Worm (Caenorhabditis elegans) whole organism, midembryonic: ENCODE data around the gene C34C12.9.

Experiments used
- T22C8.4 ChIP-seq: fragments of 200-800 bp; sonication (Bioruptor generic); IDR thresholded peaks from 2 replicates; pipeline ENCODE4 v1.3.6; 2022; ENCODE audit warnings: missing genetic modification characterization, missing compliant biosample characterization
- cog-1 ChIP-seq: sonication (generic microtip); optimal IDR thresholded peaks from 2 replicates; lab custom pipeline; 2016; ENCODE audit warnings: missing genetic modification characterization, missing compliant biosample characterization
- flt-1 ChIP-seq: fragments of 200-800 bp; sonication (Bioruptor generic); IDR thresholded peaks from 2 replicates; pipeline ENCODE4 v1.3.6; 2022; ENCODE audit warnings: missing genetic modification characterization, missing compliant biosample characterization
- klf-2 ChIP-seq: fragments of 200-800 bp; sonication (Bioruptor generic); conservative IDR thresholded peaks from 2 replicates; pipeline ENCODE4 v1.3.6; 2022; ENCODE audit warnings: missing genetic modification reagents, missing genetic modification characterization, missing compliant biosample characterization
- med-1 ChIP-seq: sonication (generic microtip); optimal IDR thresholded peaks from 2 replicates; lab custom pipeline; 2017; ENCODE audit warnings: missing genetic modification characterization, mild to moderate bottlenecking, missing compliant biosample characterization, antibody characterized with exemption, missing genetic modification reagents; ENCODE audit not compliant: insufficient read depth
- ref-1 ChIP-seq: fragments of 200-800 bp; sonication (Bioruptor generic); conservative IDR thresholded peaks from 2 replicates; pipeline ENCODE4 v1.3.6; 2022; ENCODE audit warnings: missing genetic modification reagents, missing genetic modification characterization, missing compliant biosample characterization
- tab-1 ChIP-seq: fragments of 200-800 bp; sonication (Bioruptor generic); IDR thresholded peaks from 2 replicates; pipeline ENCODE4 v1.3.6; 2022; ENCODE audit warnings: missing genetic modification characterization, missing compliant biosample characterization
- ztf-23 ChIP-seq: fragments of 200-800 bp; sonication (Bioruptor generic); IDR thresholded peaks from 2 replicates; pipeline ENCODE4 v1.3.6; 2022; ENCODE audit warnings: missing genetic modification reagents, missing genetic modification characterization, missing compliant biosample characterization
- ztf-29 ChIP-seq: fragments of 200-800 bp; sonication (Bioruptor generic); IDR thresholded peaks from 2 replicates; pipeline ENCODE4 v1.3.6; 2022; ENCODE audit warnings: missing genetic modification reagents, missing genetic modification characterization, missing compliant biosample characterization

Gene C34C12.9

DNA sequence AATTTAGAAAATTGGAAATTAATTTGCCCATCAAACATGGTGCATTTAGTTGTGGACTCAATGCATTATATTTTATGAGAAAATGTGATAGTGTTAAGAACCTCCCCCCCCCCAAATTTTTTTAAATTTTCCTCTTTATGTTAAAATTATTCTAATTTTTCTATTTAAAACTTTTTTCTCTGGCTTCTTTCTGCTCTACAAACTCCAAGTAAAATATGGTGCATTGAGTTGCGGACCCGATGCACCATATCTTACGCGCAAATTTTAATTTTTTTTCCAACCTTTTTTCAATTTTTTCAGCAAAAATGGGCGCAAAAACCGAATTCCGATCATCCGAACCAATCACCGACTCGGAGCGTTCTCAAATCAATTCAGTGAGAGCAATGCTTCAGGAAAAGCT is 7.0 kb upstream of the C34C12.9 start, which contains the start of gene C34C12.6:
C34C12.6 (plus strand) TSS at position 301 of the 400 bp plus-strand sequence.
- TF ChIP-seq cog-1 (tag; lab: Kevin White, UChicago) (no peak), flt-1 (GFP tag; lab: Robert Waterston, UW) (no peak), ztf-29 (GFP tag; lab: Robert Waterston, UW) (no peak), T22C8.4 (GFP tag; lab: Robert Waterston, UW) (no peak), klf-2 (no peak), ztf-23 (GFP tag; lab: Robert Waterston, UW) (no peak), med-1 (GFP tag; lab: Kevin White, UChicago) (no peak), tab-1 (GFP tag; lab: Robert Waterston, UW) (no peak), ref-1 (no peak)

DNA sequence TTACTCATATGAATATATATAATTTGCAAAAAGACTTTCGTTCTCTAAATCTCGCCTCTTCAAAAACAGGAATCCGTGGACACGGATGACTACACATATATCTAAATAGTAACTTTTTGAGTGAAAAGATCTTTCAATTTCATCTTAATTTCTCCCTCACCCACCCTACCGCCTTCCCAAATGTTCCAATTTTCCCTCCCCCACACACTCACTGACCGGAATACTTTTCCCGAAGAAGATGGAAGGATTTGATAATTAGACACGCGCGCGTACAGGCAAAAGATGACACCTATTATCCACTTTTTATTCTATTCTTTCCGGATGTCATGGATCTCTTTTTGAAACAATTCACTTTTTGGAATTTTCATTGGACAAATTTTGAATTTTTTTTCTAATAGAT is 5.6 kb upstream of the C34C12.9 start:
- TF ChIP-seq cog-1 (tag; lab: Kevin White, UChicago): no peak
- TF ChIP-seq tab-1 (GFP tag; lab: Robert Waterston, UW): no peak
- TF ChIP-seq med-1 (GFP tag; lab: Kevin White, UChicago): no peak
- no peak for TF ChIP-seq ref-1
- TF ChIP-seq ztf-29 (GFP tag; lab: Robert Waterston, UW): no peak
- TF ChIP-seq klf-2: no peak
- no peak for TF ChIP-seq T22C8.4 (GFP tag; lab: Robert Waterston, UW)

DNA sequence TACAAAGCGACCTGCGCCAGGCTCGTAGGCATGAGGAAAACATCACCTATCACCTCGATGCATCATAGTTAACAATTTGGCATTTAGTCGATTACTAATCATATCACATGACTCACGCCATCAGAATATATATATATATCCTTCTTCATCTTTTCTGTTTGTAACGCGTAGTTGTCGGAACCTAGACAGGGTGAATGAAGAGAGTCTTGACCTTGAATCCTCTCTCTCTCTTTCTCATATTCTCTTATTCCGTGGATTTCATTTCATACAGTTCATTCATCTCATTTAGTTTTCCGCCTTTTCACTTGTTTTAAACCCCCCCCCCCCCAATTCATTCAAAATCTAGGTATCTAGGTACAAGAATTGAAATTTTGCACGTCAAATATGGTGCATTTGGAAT is 4.9 kb upstream of the C34C12.9 start:
- no peak for TF ChIP-seq ztf-23 (GFP tag; lab: Robert Waterston, UW)
- no peak for TF ChIP-seq med-1 (GFP tag; lab: Kevin White, UChicago)
- no peak for TF ChIP-seq T22C8.4 (GFP tag; lab: Robert Waterston, UW)
- no peak for TF ChIP-seq flt-1 (GFP tag; lab: Robert Waterston, UW)
- no peak for TF ChIP-seq cog-1 (tag; lab: Kevin White, UChicago)
- TF ChIP-seq klf-2: no peak
- no peak for TF ChIP-seq tab-1 (GFP tag; lab: Robert Waterston, UW)
- TF ChIP-seq ref-1: no peak
- no peak for TF ChIP-seq ztf-29 (GFP tag; lab: Robert Waterston, UW)

DNA sequence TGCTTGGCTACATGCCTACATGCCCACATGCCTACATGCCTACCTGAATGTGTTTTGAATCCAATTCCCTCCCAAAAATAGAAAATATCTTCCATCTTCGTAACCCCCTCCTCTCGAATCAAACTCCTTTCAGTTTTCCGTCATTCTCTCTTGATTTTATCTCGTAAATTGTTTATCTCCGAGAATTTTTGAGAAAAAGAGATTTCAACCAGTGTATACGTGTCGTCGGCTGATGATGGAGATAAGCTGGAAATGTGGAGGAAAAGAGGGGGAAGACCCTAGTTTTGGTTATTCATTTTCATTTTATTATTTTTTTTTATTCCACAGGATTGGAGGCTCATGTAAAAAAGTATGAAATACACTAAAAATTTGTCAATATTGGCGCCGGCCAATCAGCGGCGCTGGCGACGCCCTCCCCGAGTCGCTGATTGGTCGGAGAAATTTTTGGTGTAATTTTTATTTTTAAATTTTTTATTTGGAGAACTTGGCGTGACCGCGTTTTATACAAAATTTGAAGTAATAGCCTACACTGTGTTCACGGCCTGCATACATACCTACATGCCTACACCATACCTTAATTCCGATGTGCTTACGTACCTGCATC is 3.6 kb upstream of the C34C12.9 start:
- TF ChIP-seq ref-1 (no peak), ztf-23 (GFP tag; lab: Robert Waterston, UW) (no peak), klf-2 (no peak), flt-1 (GFP tag; lab: Robert Waterston, UW) (no peak), tab-1 (GFP tag; lab: Robert Waterston, UW) (no peak), cog-1 (tag; lab: Kevin White, UChicago) (no peak), ztf-29 (GFP tag; lab: Robert Waterston, UW) (no peak), T22C8.4 (GFP tag; lab: Robert Waterston, UW) (no peak), med-1 (GFP tag; lab: Kevin White, UChicago) (no peak)

DNA sequence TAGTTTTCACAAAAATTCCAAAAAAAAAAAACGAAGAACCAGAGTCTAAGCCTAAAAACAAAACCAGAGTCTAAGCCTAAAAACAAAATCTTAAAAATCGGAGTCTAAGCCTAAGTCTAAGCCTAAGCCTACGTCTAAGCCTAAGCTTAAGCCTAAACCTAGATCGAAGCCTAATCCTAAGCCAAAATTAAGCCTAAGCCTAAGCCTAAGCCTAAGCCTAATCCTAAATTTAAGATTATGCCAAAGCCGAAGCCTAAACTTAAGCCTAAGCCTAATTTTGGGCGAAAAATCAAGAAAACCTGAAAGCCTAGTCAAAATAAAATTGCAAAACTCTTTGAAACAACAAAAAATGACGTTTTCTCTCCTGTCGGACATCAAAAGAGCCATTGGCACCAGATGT is 2.1 kb upstream of the C34C12.9 start:
- TF ChIP-seq klf-2 (no peak), ztf-23 (GFP tag; lab: Robert Waterston, UW) (no peak), flt-1 (GFP tag; lab: Robert Waterston, UW) (no peak), ref-1 (no peak)

DNA sequence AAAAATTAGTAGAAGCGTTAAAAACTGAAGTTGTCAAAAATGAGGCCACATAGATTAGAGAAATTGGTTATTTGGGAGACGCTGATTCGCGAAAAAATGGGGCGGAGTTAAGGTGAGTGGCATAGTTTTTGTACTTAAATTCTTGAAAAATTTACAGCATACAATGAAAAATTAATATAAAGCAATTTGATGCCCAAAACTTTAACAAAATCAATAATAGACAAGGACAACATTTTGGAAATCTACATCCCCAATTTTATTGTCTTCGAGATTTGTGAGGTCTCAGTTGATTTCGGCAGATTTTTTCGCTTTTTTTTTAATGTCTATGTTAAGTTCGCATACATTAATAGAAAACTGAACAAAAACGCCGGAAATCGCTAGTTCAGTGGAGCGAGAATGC is 933 bp upstream of the C34C12.9 start:
- no peak for TF ChIP-seq tab-1 (GFP tag; lab: Robert Waterston, UW)
- TF ChIP-seq cog-1 (tag; lab: Kevin White, UChicago): peak; percentile 66
- TF ChIP-seq klf-2: peak; percentile 56; the same call in 1 of the 2 replicates
- TF ChIP-seq flt-1 (GFP tag; lab: Robert Waterston, UW): 0 out of 2 replicates have a peak, but pooled peaks have one; percentile 29

DNA sequence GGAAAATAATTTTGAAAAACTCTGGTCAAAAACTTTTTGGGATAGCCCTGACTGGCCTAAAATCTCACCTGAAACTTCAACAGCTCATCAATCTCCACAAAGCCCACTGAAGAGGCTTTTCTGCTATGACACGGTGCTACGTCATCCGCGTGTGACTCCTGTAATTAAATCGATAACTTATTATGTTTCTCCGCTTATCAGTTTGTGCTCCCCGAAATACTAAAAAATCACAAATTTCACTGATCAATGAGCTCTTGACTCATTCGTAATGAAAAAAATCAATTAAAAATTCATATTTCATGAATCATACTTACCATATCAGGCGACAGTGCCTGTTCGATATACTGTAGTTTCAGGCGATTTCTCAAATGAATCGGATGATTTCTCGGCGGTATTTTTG is 298 bp downstream of the C34C12.9 start:
- TF ChIP-seq T22C8.4 (GFP tag; lab: Robert Waterston, UW) (no peak), med-1 (GFP tag; lab: Kevin White, UChicago) (no peak), cog-1 (tag; lab: Kevin White, UChicago) (no peak), ztf-29 (GFP tag; lab: Robert Waterston, UW) (no peak), klf-2 (no peak), flt-1 (GFP tag; lab: Robert Waterston, UW) (no peak), tab-1 (GFP tag; lab: Robert Waterston, UW) (no peak), ztf-23 (GFP tag; lab: Robert Waterston, UW) (no peak), ref-1 (no peak)

DNA sequence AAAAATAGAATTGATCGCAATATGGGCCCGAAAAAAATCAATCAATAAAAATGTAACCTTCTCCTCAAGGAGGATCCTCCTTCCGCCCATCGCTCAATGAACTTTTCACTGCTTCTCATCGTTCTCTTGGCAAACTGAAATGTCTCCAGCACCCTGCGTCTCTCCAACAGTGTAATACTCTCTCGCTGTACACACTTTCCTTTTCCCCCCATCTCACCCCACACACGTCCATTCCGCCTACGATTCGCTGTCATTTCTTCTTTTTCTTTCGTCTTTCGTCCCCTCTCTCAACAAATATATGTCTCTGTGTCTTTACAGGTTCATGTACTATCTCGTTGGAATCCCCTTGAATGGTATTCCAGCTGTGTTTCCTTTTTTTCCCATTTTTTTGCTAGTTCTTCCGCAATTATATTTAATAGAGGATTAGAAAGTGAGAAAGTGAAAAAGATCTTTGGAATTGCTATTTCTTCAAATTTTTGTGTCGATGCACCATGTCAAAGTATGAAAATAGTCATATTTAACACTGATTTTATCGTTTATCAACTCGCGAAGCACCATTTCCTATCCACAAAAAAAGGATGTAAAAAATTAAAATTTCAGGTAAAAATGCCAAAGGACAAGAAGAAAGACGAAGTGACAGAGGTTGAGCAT is 3.8 kb downstream of the C34C12.9 start, which contains the start of gene rsu-1:
rsu-1 (plus strand) TSS at position 601 of the 651 bp plus-strand sequence.
- no peak for TF ChIP-seq ref-1
- TF ChIP-seq tab-1 (GFP tag; lab: Robert Waterston, UW): no peak
- peak; percentile 51 for TF ChIP-seq T22C8.4 (GFP tag; lab: Robert Waterston, UW)
- TF ChIP-seq ztf-29 (GFP tag; lab: Robert Waterston, UW): no peak
- no peak for TF ChIP-seq flt-1 (GFP tag; lab: Robert Waterston, UW)
- peak; percentile 26 for TF ChIP-seq cog-1 (tag; lab: Kevin White, UChicago)
- TF ChIP-seq klf-2: no peak
- TF ChIP-seq med-1 (GFP tag; lab: Kevin White, UChicago): no peak
- TF ChIP-seq ztf-23 (GFP tag; lab: Robert Waterston, UW): no peak

DNA sequence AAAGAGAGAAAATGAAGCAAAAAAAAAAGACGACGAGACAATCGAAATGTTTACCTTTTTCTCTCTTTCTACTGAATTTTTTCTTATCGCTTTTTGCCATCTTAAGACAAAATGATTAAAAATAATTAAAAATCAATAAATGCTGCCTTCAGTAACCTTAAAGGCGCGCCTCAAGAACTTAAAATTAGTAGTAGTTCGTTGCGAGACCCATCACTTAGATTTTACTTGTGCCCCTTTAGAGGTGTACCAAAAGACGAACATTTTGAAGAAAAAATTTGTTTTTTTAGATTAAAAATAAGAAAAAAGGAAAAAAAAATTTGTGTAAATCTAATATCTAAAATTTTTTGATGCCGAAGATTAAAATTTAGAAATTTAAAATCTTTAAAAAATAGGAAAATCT is 4.3 kb downstream of the C34C12.9 start:
- TF ChIP-seq T22C8.4 (GFP tag; lab: Robert Waterston, UW) (no peak), cog-1 (tag; lab: Kevin White, UChicago) (no peak), tab-1 (GFP tag; lab: Robert Waterston, UW) (no peak), flt-1 (GFP tag; lab: Robert Waterston, UW) (no peak), ref-1 (no peak)
